Fruit fly (Drosophila melanogaster) whole organism, wandering third instar larva: ENCODE data around the gene CG5003.

Experiments used
- Abd-B ChIP-seq: fragments of >200 bp; optimal IDR thresholded peaks from 2 replicates; lab custom pipeline; 2017; ENCODE audit warnings: missing biosample characterization, missing genetic modification characterization
- CG32264 ChIP-seq: fragments of 200-800 bp; sonication (Bioruptor generic); optimal IDR thresholded peaks from 2 replicates; lab custom pipeline; 2016; ENCODE audit warnings: missing biosample characterization, missing genetic modification characterization
- CG9705 ChIP-seq: fragments of 200-800 bp; sonication (Bioruptor generic); optimal IDR thresholded peaks from 2 replicates; lab custom pipeline; 2018; ENCODE audit warnings: missing biosample characterization, mild to moderate bottlenecking, missing genetic modification characterization
- Dif ChIP-seq: fragments of 200-275, 200-300 bp; sonication (Bioruptor generic); optimal IDR thresholded peaks from 2 replicates; lab custom pipeline; 2018; ENCODE audit warnings: missing biosample characterization, missing genetic modification characterization; ENCODE audit not compliant: partially characterized antibody
- GATAd ChIP-seq: sonication (Bioruptor generic); optimal IDR thresholded peaks from 2 replicates; lab custom pipeline; 2016; ENCODE audit warnings: missing biosample characterization, missing genetic modification characterization
- HLH106 ChIP-seq: fragments of 200-800 bp; optimal IDR thresholded peaks from 3 replicates; lab custom pipeline; 2019; ENCODE audit warnings: missing biosample characterization, mild to moderate bottlenecking, missing genetic modification characterization, moderate library complexity
- Hnf4 ChIP-seq: fragments of 200-800 bp; sonication (Bioruptor generic); optimal IDR thresholded peaks from 2 replicates; lab custom pipeline; 2016; ENCODE audit warnings: missing biosample characterization, mild to moderate bottlenecking, missing genetic modification characterization
- Hr78 ChIP-seq: fragments of >200 bp; optimal IDR thresholded peaks from 2 replicates; lab custom pipeline; 2017; ENCODE audit warnings: missing biosample characterization, missing genetic modification characterization
- Hr83 ChIP-seq: fragments of 200-300 bp; sonication (Bioruptor generic); optimal IDR thresholded peaks from 2 replicates; lab custom pipeline; 2016; ENCODE audit warnings: missing biosample characterization, mild to moderate bottlenecking, missing genetic modification characterization, moderate library complexity; ENCODE audit not compliant: poor library complexity, severe bottlenecking
- Jra ChIP-seq: sonication (Bioruptor generic); optimal IDR thresholded peaks from 2 replicates; lab custom pipeline; 2016; ENCODE audit warnings: missing biosample characterization, missing genetic modification characterization
- Mio ChIP-seq: sonication (Bioruptor generic); optimal IDR thresholded peaks from 2 replicates; lab custom pipeline; 2016; ENCODE audit warnings: missing biosample characterization, missing genetic modification characterization
- Myc ChIP-seq: fragments of >200 bp; optimal IDR thresholded peaks from 2 replicates; lab custom pipeline; 2017
- N ChIP-seq: fragments of >200 bp; optimal IDR thresholded peaks from 2 replicates; lab custom pipeline; 2018; ENCODE audit warnings: missing biosample characterization, missing external identifiers, missing genetic modification characterization
- Rel ChIP-seq, 2 experiments: fragments of 200-800 bp; sonication (Bioruptor generic) in 1 of 2; optimal IDR thresholded peaks; 2 replicates in 1 of 2; 3 replicates in 1 of 2; lab custom pipeline; 2016 to 2019; ENCODE audit warnings: mild to moderate bottlenecking in 2 of 2, missing biosample characterization in 2 of 2, missing genetic modification characterization in 2 of 2, moderate library complexity in 1 of 2
- Sp1 ChIP-seq: fragments of 200-800 bp; sonication (Bioruptor generic); optimal IDR thresholded peaks from 3 replicates; lab custom pipeline; 2019; ENCODE audit warnings: missing biosample characterization, mild to moderate bottlenecking, missing genetic modification characterization, moderate library complexity
- br ChIP-seq: fragments of 200-800 bp; sonication (Bioruptor generic); optimal IDR thresholded peaks from 2 replicates; lab custom pipeline; 2016; ENCODE audit warnings: missing biosample characterization, missing genetic modification characterization
- brk ChIP-seq: fragments of 200-800 bp; sonication (Bioruptor generic); optimal IDR thresholded peaks from 2 replicates; lab custom pipeline; 2016; ENCODE audit warnings: missing biosample characterization, mild to moderate bottlenecking, missing genetic modification characterization
- foxo ChIP-seq, 2 experiments: fragments of 200-800 bp; sonication (Bioruptor generic); optimal IDR thresholded peaks; 2 replicates in 1 of 2; 3 replicates in 1 of 2; lab custom pipeline; 2016 to 2017; ENCODE audit warnings: missing biosample characterization in 2 of 2, missing genetic modification characterization in 2 of 2
- h ChIP-seq: fragments of 200-800 bp; sonication (Bioruptor generic); optimal IDR thresholded peaks from 3 replicates; lab custom pipeline; 2016; ENCODE audit warnings: missing biosample characterization, mild to moderate bottlenecking, missing genetic modification characterization
- jim ChIP-seq: fragments of 175-275, 200-325 bp; sonication (Bioruptor generic); optimal IDR thresholded peaks from 2 replicates; lab custom pipeline; 2016; ENCODE audit warnings: missing biosample characterization, mild to moderate bottlenecking, missing genetic modification characterization
- psq ChIP-seq: fragments of 200-800 bp; sonication (Bioruptor generic); optimal IDR thresholded peaks from 3 replicates; lab custom pipeline; 2017; ENCODE audit warnings: missing biosample characterization, mild to moderate bottlenecking, missing genetic modification characterization, moderate library complexity
- rgr ChIP-seq: fragments of 200-800 bp; sonication (Bioruptor generic); optimal IDR thresholded peaks from 3 replicates; lab custom pipeline; 2016; ENCODE audit warnings: missing biosample characterization, mild to moderate bottlenecking, missing genetic modification characterization
- sv ChIP-seq: fragments of 200-800 bp; sonication (Bioruptor generic); optimal IDR thresholded peaks from 3 replicates; lab custom pipeline; 2016; ENCODE audit warnings: missing biosample characterization, missing genetic modification characterization
- tai ChIP-seq: sonication (Bioruptor generic); optimal IDR thresholded peaks from 2 replicates; lab custom pipeline; 2016; ENCODE audit warnings: missing biosample characterization, missing genetic modification characterization
- usp ChIP-seq: fragments of >200 bp; optimal IDR thresholded peaks from 2 replicates; lab custom pipeline; 2017; ENCODE audit warnings: missing biosample characterization, missing genetic modification characterization

Gene CG5003

dm6 chr3R:27946555-27947204 is 30.4 kb upstream of the CG5003 start:
- TF ChIP-seq h (GFP tag; lab: Kevin White, UChicago) (peak; percentile 48), rgr (peak; percentile 47), Abd-B (no peak)

dm6 chr3R:27945398-27945797 is 29.1 kb upstream of the CG5003 start:
- TF ChIP-seq psq (GFP tag; lab: Kevin White, UChicago) (no peak), Rel (GFP tag; optimal IDR thresholded peaks at IDR 0.05; lab: Kevin White, UChicago) (no peak), Rel (tag; optimal IDR thresholded peaks at IDR 0.05; lab: Kevin White, UChicago) (peak; percentile 88), Hnf4 (GFP tag; lab: Kevin White, UChicago) (no peak)

dm6 chr3R:27937752-27938694 is 21.7 kb upstream of the CG5003 start, which contains the start of the genes NSD and BOD1:
Gene NSD, minus strand, starts transcription at chr3R:27937853.
Gene BOD1, plus strand, starts transcription at chr3R:27938245.
- TF ChIP-seq jim (GFP tag; lab: Kevin White, UChicago) (peak; percentile 1), br (GFP tag; lab: Kevin White, UChicago) (peak; percentile 13), Sp1 (GFP tag; lab: Kevin White, UChicago) (no peak), rgr (peak; percentile 23), sv (GFP tag; lab: Kevin White, UChicago) (peak; percentile 9), Dif (GFP tag; lab: Kevin White, UChicago) (peak; percentile 11), Abd-B (no peak), foxo (GFP tag; optimal IDR thresholded peaks at IDR 0.05; lab: Kevin White, UChicago) (peak in 1 of 2 experiments; percentile 57), Hr83 (peak; percentile 78), HLH106 (peak; percentile 67), h (GFP tag; lab: Kevin White, UChicago) (peak; percentile 20), Rel (GFP tag; optimal IDR thresholded peaks at IDR 0.05; lab: Kevin White, UChicago) (no peak), Rel (tag; optimal IDR thresholded peaks at IDR 0.05; lab: Kevin White, UChicago) (no peak), brk (GFP tag; lab: Kevin White, UChicago) (no peak), Myc (lab: Kevin White, UChicago) (peak; percentile 88)

dm6 chr3R:27931461-27931860 is 15.1 kb upstream of the CG5003 start:
- TF ChIP-seq CG32264 (GFP tag; lab: Kevin White, UChicago) = no peak
- TF ChIP-seq Jra (GFP tag; lab: Kevin White, UChicago) = no peak
- TF ChIP-seq usp (GFP tag; lab: Kevin White, UChicago) = no peak
- TF ChIP-seq GATAd (GFP tag; lab: Kevin White, UChicago) = no peak

- TF ChIP-seq Hnf4 (GFP tag; lab: Kevin White, UChicago) (peak; percentile 61), Dif (GFP tag; lab: Kevin White, UChicago) (no peak), N (GFP tag; lab: Kevin White, UChicago) (no peak), brk (GFP tag; lab: Kevin White, UChicago) (no peak), Hr78 (GFP tag; lab: Kevin White, UChicago) (no peak), h (GFP tag; lab: Kevin White, UChicago) (peak; percentile 58), CG9705 (GFP tag; lab: Kevin White, UChicago) (no peak), Mio (no peak), Abd-B (no peak), usp (GFP tag; lab: Kevin White, UChicago) (no peak), Myc (lab: Kevin White, UChicago) (no peak), Rel (GFP tag; optimal IDR thresholded peaks at IDR 0.05; lab: Kevin White, UChicago) (no peak), Rel (tag; optimal IDR thresholded peaks at IDR 0.05; lab: Kevin White, UChicago) (peak; percentile 21), br (GFP tag; lab: Kevin White, UChicago) (no peak), Jra (GFP tag; lab: Kevin White, UChicago) (no peak), tai (GFP tag; lab: Kevin White, UChicago) (no peak)
These were observed 12.9 kb upstream of the CG5003 start for dm6 chr3R:27928984-27929924.
